Worm (Caenorhabditis elegans) whole organism, L3 larva: ENCODE data around the gene ins-14.

ENCODE experiments used
- nfya-1 ChIP-seq: sonication (generic microtip); optimal IDR thresholded peaks from 2 replicates; lab custom pipeline; 2017; ENCODE audit warnings: missing genetic modification characterization, mild to moderate bottlenecking, missing compliant biosample characterization, antibody characterized with exemption, moderate library complexity; ENCODE audit not compliant: insufficient read depth
- unc-62 ChIP-seq: fragments of 150-350 bp; sonication (generic microtip); optimal IDR thresholded peaks from 4 replicates; lab custom pipeline; 2014; ENCODE audit warnings: missing biosample characterization, missing genetic modification reagents, missing genetic modification characterization

DNA sequence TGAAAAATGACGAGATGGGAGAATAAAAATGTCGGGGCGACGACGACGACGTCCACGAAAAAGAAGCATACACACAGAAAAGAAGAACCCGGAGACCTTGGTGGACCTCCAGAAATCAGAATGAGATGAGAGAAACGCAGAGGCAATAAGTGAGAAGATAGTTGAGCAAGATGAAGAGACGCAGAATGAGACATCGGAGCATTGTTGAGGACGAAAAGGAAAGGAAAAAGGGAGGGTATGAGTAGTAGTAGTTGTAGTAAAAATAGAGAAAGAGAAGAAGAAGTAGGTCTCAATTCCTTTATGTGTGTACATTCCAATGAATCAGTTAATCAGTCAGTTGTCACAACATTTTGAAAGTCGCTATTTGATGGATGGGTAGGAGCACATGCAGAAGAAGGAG lies 16.3 kb downstream of the ins-14 start, which contains the start of gene T14B4.8:
- peak; percentile 46 for TF ChIP-seq nfya-1
- no peak for TF ChIP-seq unc-62 (GFP tag; lab: Kevin White, UChicago)
